Worm (Caenorhabditis elegans): Measurements from ENCODE around the gene T22E5.6.

The T22E5.6 gene

ce11 chrX:6440464-6440863, 24.3 kb upstream of the T22E5.6 start, which contains the start of gene K10C2.14:
Gene K10C2.14 (minus strand): TSS chrX:6440564.
- TF ChIP-seq ztf-11 (tag; optimal IDR thresholded peaks at IDR 0.05): no peak
- TF ChIP-seq fkh-8 (tag; optimal IDR thresholded peaks at IDR 0.05): no peak
- no peak for TF ChIP-seq sptf-1 (tag; optimal IDR thresholded peaks at IDR 0.05)
- no peak for TF ChIP-seq fkh-10 (GFP tag; optimal IDR thresholded peaks at IDR 0.05)
- no peak for TF ChIP-seq nhr-90 (tag; optimal IDR thresholded peaks at IDR 0.05; ENCODE audit: poor library complexity)
- no peak for TF ChIP-seq alr-1 (tag; optimal IDR thresholded peaks at IDR 0.05; ENCODE audit: borderline replicate concordance)
- TF ChIP-seq unc-130 (tag; optimal IDR thresholded peaks at IDR 0.05): no peak
- TF ChIP-seq pax-3 (tag; optimal IDR thresholded peaks at IDR 0.05): no peak
- TF ChIP-seq C34B4.2 (tag; optimal IDR thresholded peaks at IDR 0.05): no peak
- no peak for TF ChIP-seq skn-1 (tag; optimal IDR thresholded peaks at IDR 0.05)
- TF ChIP-seq nhr-77 (tag; optimal IDR thresholded peaks at IDR 0.05): no peak

ce11 chrX:6437545-6437944, 21.3 kb upstream of the T22E5.6 start, which contains the start of gene K10C2.8:
Gene K10C2.8 (minus strand): TSS chrX:6437645.
- no peak for TF ChIP-seq nhr-84 (tag; optimal IDR thresholded peaks at IDR 0.05)
- no peak for TF ChIP-seq tlp-1 (tag; optimal IDR thresholded peaks at IDR 0.05)
- TF ChIP-seq nhr-237 (tag; optimal IDR thresholded peaks at IDR 0.05): no peak
- TF ChIP-seq nhr-76 (tag; optimal IDR thresholded peaks at IDR 0.05): no peak
- no peak for TF ChIP-seq grh-1 (GFP tag; IDR thresholded peaks at IDR 0.05)
- no peak for TF ChIP-seq nhr-90 (tag; optimal IDR thresholded peaks at IDR 0.05; ENCODE audit: poor library complexity)
- no peak for TF ChIP-seq lin-15B (tag; optimal IDR thresholded peaks at IDR 0.05)
- no peak for TF ChIP-seq dpl-1 (GFP tag; optimal IDR thresholded peaks at IDR 0.05)
- no peak for TF ChIP-seq ces-1 (GFP tag; optimal IDR thresholded peaks at IDR 0.05)
- no peak for TF ChIP-seq nhr-47 (tag; optimal IDR thresholded peaks at IDR 0.05)
- no peak for TF ChIP-seq C34B4.2 (tag; optimal IDR thresholded peaks at IDR 0.05)
- TF ChIP-seq vab-15 (tag; optimal IDR thresholded peaks at IDR 0.05): no peak
- no peak for TF ChIP-seq ceh-8 (GFP tag; optimal IDR thresholded peaks at IDR 0.05)
- TF ChIP-seq egl-13 (tag; optimal IDR thresholded peaks at IDR 0.05): no peak
- TF ChIP-seq pag-3 (tag; optimal IDR thresholded peaks at IDR 0.05; ENCODE audit: borderline replicate concordance, insufficient read depth): no peak
- TF ChIP-seq nhr-77 (tag; optimal IDR thresholded peaks at IDR 0.05): no peak

ce11 chrX:6435812-6436211, 19.6 kb upstream of the T22E5.6 start:
- TF ChIP-seq pax-3 (tag; optimal IDR thresholded peaks at IDR 0.05) (peak; percentile 27), dsc-1 (tag; optimal IDR thresholded peaks at IDR 0.05) (peak; percentile 77), jun-1 (tag; optimal IDR thresholded peaks at IDR 0.05) (no peak), fkh-8 (tag; optimal IDR thresholded peaks at IDR 0.05) (peak; percentile 66), fkh-10 (GFP tag; optimal IDR thresholded peaks at IDR 0.05) (no peak), nhr-85 (tag) (no peak), nhr-71 (tag; optimal IDR thresholded peaks at IDR 0.05) (peak; percentile 11), mef-2 (tag; optimal IDR thresholded peaks at IDR 0.05) (no peak), egl-13 (tag; optimal IDR thresholded peaks at IDR 0.05) (peak; percentile 11)

ce11 chrX:6433688-6434087, 17.5 kb upstream of the T22E5.6 start, which contains the start of gene K10C2.2:
Gene K10C2.2 (minus strand): TSS chrX:6433788.
- TF ChIP-seq unc-130 (tag; optimal IDR thresholded peaks at IDR 0.05): no peak
- TF ChIP-seq fkh-10 (GFP tag; optimal IDR thresholded peaks at IDR 0.05): no peak
- no peak for TF ChIP-seq swsn-7 (tag; optimal IDR thresholded peaks at IDR 0.05)
- no peak for TF ChIP-seq dpl-1 (GFP tag; optimal IDR thresholded peaks at IDR 0.05)
- TF ChIP-seq xbp-1 (tag; optimal IDR thresholded peaks at IDR 0.05): no peak
- no peak for TF ChIP-seq irx-1 (tag; optimal IDR thresholded peaks at IDR 0.05)
- TF ChIP-seq nhr-84 (tag; optimal IDR thresholded peaks at IDR 0.05): no peak
- no peak for TF ChIP-seq efl-1 (optimal IDR thresholded peaks at IDR 0.05)
- TF ChIP-seq efl-1 (GFP tag; optimal IDR thresholded peaks at IDR 0.05 in 1 of 2): no peak
- TF ChIP-seq nhr-77 (tag; optimal IDR thresholded peaks at IDR 0.05): no peak
- no peak for TF ChIP-seq nhr-11 (tag; optimal IDR thresholded peaks at IDR 0.05)
- TF ChIP-seq elt-3 (tag; optimal IDR thresholded peaks at IDR 0.05): no peak
- no peak for TF ChIP-seq lin-14 (GFP tag; optimal IDR thresholded peaks at IDR 0.05)
- no peak for TF ChIP-seq alr-1 (tag; optimal IDR thresholded peaks at IDR 0.05; ENCODE audit: borderline replicate concordance)
- no peak for TF ChIP-seq egl-13 (tag; optimal IDR thresholded peaks at IDR 0.05)
- no peak for TF ChIP-seq dsc-1 (tag; optimal IDR thresholded peaks at IDR 0.05)
- TF ChIP-seq nhr-28 (tag; optimal IDR thresholded peaks at IDR 0.05): no peak
- TF ChIP-seq sup-37 (GFP tag; optimal IDR thresholded peaks at IDR 0.05): no peak
- TF ChIP-seq pax-3 (tag; optimal IDR thresholded peaks at IDR 0.05): no peak
